Worm (Caenorhabditis elegans) whole organism, midembryonic: Measurements from ENCODE around the gene str-162.

Source experiments
- T22C8.4 ChIP-seq: fragments of 200-800 bp; sonication (Bioruptor generic); IDR thresholded peaks from 2 replicates; pipeline ENCODE4 v1.3.6; 2022; ENCODE audit warnings: missing genetic modification characterization, missing compliant biosample characterization
- cog-1 ChIP-seq: sonication (generic microtip); optimal IDR thresholded peaks from 2 replicates; lab custom pipeline; 2016; ENCODE audit warnings: missing genetic modification characterization, missing compliant biosample characterization
- flt-1 ChIP-seq: fragments of 200-800 bp; sonication (Bioruptor generic); IDR thresholded peaks from 2 replicates; pipeline ENCODE4 v1.3.6; 2022; ENCODE audit warnings: missing genetic modification characterization, missing compliant biosample characterization
- klf-2 ChIP-seq: fragments of 200-800 bp; sonication (Bioruptor generic); conservative IDR thresholded peaks from 2 replicates; pipeline ENCODE4 v1.3.6; 2022; ENCODE audit warnings: missing genetic modification reagents, missing genetic modification characterization, missing compliant biosample characterization
- med-1 ChIP-seq: sonication (generic microtip); optimal IDR thresholded peaks from 2 replicates; lab custom pipeline; 2017; ENCODE audit warnings: missing genetic modification characterization, mild to moderate bottlenecking, missing compliant biosample characterization, antibody characterized with exemption, missing genetic modification reagents; ENCODE audit not compliant: insufficient read depth
- ref-1 ChIP-seq: fragments of 200-800 bp; sonication (Bioruptor generic); conservative IDR thresholded peaks from 2 replicates; pipeline ENCODE4 v1.3.6; 2022; ENCODE audit warnings: missing genetic modification reagents, missing genetic modification characterization, missing compliant biosample characterization
- tab-1 ChIP-seq: fragments of 200-800 bp; sonication (Bioruptor generic); IDR thresholded peaks from 2 replicates; pipeline ENCODE4 v1.3.6; 2022; ENCODE audit warnings: missing genetic modification characterization, missing compliant biosample characterization
- ztf-23 ChIP-seq: fragments of 200-800 bp; sonication (Bioruptor generic); IDR thresholded peaks from 2 replicates; pipeline ENCODE4 v1.3.6; 2022; ENCODE audit warnings: missing genetic modification reagents, missing genetic modification characterization, missing compliant biosample characterization
- ztf-29 ChIP-seq: fragments of 200-800 bp; sonication (Bioruptor generic); IDR thresholded peaks from 2 replicates; pipeline ENCODE4 v1.3.6; 2022; ENCODE audit warnings: missing genetic modification reagents, missing genetic modification characterization, missing compliant biosample characterization

DNA sequence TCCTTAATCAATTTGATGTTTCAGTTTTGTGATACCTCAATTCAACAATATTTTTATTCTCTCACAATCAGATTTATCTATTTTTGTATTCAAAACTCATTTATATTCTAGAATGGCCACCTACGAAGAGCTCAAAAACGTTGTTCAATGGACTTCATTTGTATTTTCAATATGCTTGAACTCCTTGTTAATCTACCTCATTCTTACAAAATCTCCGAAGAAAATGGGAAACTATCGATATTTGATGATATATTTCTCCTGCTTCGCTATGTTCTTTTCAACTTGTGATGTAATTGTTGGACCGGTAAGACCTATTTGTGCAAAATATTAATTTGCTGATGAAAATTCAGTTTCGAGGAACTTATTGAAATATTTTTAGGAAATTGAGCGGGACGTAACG is 31.6 kb upstream of the str-162 start, which contains the start of gene str-164:
- TF ChIP-seq ztf-29 (GFP tag; lab: Robert Waterston, UW) (no peak), T22C8.4 (GFP tag; lab: Robert Waterston, UW) (no peak), med-1 (GFP tag; lab: Kevin White, UChicago) (no peak), tab-1 (GFP tag; lab: Robert Waterston, UW) (no peak), klf-2 (GFP tag; lab: Robert Waterston, UW) (no peak), cog-1 (no peak), flt-1 (GFP tag; lab: Robert Waterston, UW) (no peak), ref-1 (GFP tag; lab: Robert Waterston, UW) (no peak), ztf-23 (GFP tag; lab: Robert Waterston, UW) (no peak)
